Fruit fly (Drosophila melanogaster): ENCODE data around the gene CG42507.

CG42507 gene

dm6 chr3L:14790127-14790589, 32.4 kb upstream of the CG42507 start (continued):
- TF ChIP-seq Fer1 (GFP tag; optimal IDR thresholded peaks at IDR 0.05) (peak; percentile 77), Sox100B (GFP tag; optimal IDR thresholded peaks at IDR 0.05) (no peak), dysf (GFP tag; IDR thresholded peaks at IDR 0.05) (peak; percentile 77), onecut (GFP tag; IDR thresholded peaks at IDR 0.05) (peak; percentile 22; the same call in 1 of the 2 replicates), tap (tag; optimal IDR thresholded peaks at IDR 0.05) (no peak), CG30020 (tag; optimal IDR thresholded peaks at IDR 0.05) (peak; percentile 44), CG31365 (tag; optimal IDR thresholded peaks at IDR 0.05) (peak; percentile 0), row (GFP tag; IDR thresholded peaks at IDR 0.05) (peak; percentile 72), CG11723 (GFP tag; optimal IDR thresholded peaks at IDR 0.05) (peak; percentile 63), Bdp1 (GFP tag; optimal IDR thresholded peaks at IDR 0.05) (peak; percentile 83), CG6689 (GFP tag; IDR thresholded peaks at IDR 0.05) (peak; percentile 83), CG10321 (GFP tag; IDR thresholded peaks at IDR 0.05) (peak; percentile 52; the same call in 1 of the 2 replicates), B-H1 (GFP tag; IDR thresholded peaks at IDR 0.05) (peak; percentile 46), CG10431 (GFP tag; optimal IDR thresholded peaks at IDR 0.05) (peak; percentile 21), BEAF-32 (GFP tag; optimal IDR thresholded peaks at IDR 0.05) (peak; percentile 83), Oaz (GFP tag; IDR thresholded peaks at IDR 0.05) (no peak), org-1 (GFP tag; optimal IDR thresholded peaks at IDR 0.05) (peak; percentile 70), CG12104 (GFP tag; optimal IDR thresholded peaks at IDR 0.05) (peak; percentile 68), gce (GFP tag; IDR thresholded peaks at IDR 0.05) (0 out of 3 replicates have a peak, but pooled peaks have one; percentile 10), HLH4C (GFP tag; IDR thresholded peaks at IDR 0.05; ENCODE audit: partially characterized antibody) (peak; percentile 76), ara (GFP tag; IDR thresholded peaks at IDR 0.05) (peak; percentile 69; the same call in 1 of the 2 replicates), ase (GFP tag; IDR thresholded peaks at IDR 0.05) (peak; percentile 35; the same call in 1 of the 3 replicates), cwo (GFP tag; optimal IDR thresholded peaks at IDR 0.05) (peak; percentile 13), CG10274 (GFP tag; optimal IDR thresholded peaks at IDR 0.05) (peak; percentile 37), Atf-2 (GFP tag; optimal IDR thresholded peaks at IDR 0.05) (peak; percentile 73), Ada2b (GFP tag; IDR thresholded peaks at IDR 0.05) (no peak), Ets97D (GFP tag; optimal IDR thresholded peaks at IDR 0.05) (peak; percentile 70), Dbx (GFP tag; IDR thresholded peaks at IDR 0.05) (peak; percentile 91), CG14050 (GFP tag; IDR thresholded peaks at IDR 0.05) (no peak; the same call in 2 of the 3 replicates), Xbp1 (GFP tag; optimal IDR thresholded peaks at IDR 0.05) (peak; percentile 83), CG6175 (GFP tag; IDR thresholded peaks at IDR 0.05) (peak; percentile 62; the same call in 1 of the 3 replicates), Optix (GFP tag; IDR thresholded peaks at IDR 0.05) (peak; percentile 58; the same call in 2 of the 3 replicates), CG4404 (GFP tag; IDR thresholded peaks at IDR 0.05) (peak; percentile 79), CG2116 (GFP tag; optimal IDR thresholded peaks at IDR 0.05) (peak; percentile 43), Atf3 (GFP tag; optimal IDR thresholded peaks at IDR 0.05) (peak; percentile 80), CHES-1-like (GFP tag; optimal IDR thresholded peaks at IDR 0.05) (peak; percentile 82), CG13287 (GFP tag; IDR thresholded peaks at IDR 0.05; ENCODE audit: partially characterized antibody) (peak; percentile 82), ato (GFP tag; IDR thresholded peaks at IDR 0.05; ENCODE audit: partially characterized antibody) (peak; percentile 66), CG12155 (GFP tag; optimal IDR thresholded peaks at IDR 0.05) (peak; percentile 94), mam (GFP tag; optimal IDR thresholded peaks at IDR 0.05) (peak; percentile 91), pzg (GFP tag; optimal IDR thresholded peaks at IDR 0.05) (peak; percentile 65), run (tag; optimal IDR thresholded peaks at IDR 0.05) (peak; percentile 8), CG15073 (GFP tag; optimal IDR thresholded peaks at IDR 0.05) (no peak), Blimp-1 (GFP tag; optimal IDR thresholded peaks at IDR 0.05) (no peak), Med (GFP tag) (peak; percentile 99), CG4730 (GFP tag; IDR thresholded peaks at IDR 0.05) (peak; percentile 55), chm (GFP tag; IDR thresholded peaks at IDR 0.05) (peak; percentile 61), CG1602 (GFP tag; optimal IDR thresholded peaks at IDR 0.05) (peak; percentile 76), CG43689 (GFP tag; IDR thresholded peaks at IDR 0.05) (peak; percentile 34; the same call in 1 of the 2 replicates), CG3995 (GFP tag; optimal IDR thresholded peaks at IDR 0.05) (peak; percentile 47), GATAe (GFP tag; conservative IDR thresholded peaks at IDR 0.05) (no peak; the same call in 1 of the 2 replicates)
